Fruit fly (Drosophila melanogaster) whole organism, embryonic: ENCODE results near the gene ind.

Experiments
- CG11093 ChIP-seq: fragments of 200-800 bp; sonication (Bioruptor generic); IDR thresholded peaks from 3 replicates; pipeline ENCODE4 v1.3.6; 2022; ENCODE audit warnings: missing biosample characterization, missing genetic modification characterization
- CG12236 ChIP-seq: fragments of 200-800 bp; sonication (Bioruptor generic); optimal IDR thresholded peaks from 2 replicates; lab custom pipeline; 2016; ENCODE audit warnings: missing biosample characterization, missing genetic modification characterization
- CG13894 ChIP-seq: fragments of 200-800 bp; sonication (Bioruptor generic); optimal IDR thresholded peaks from 3 replicates; lab custom pipeline; 2018; ENCODE audit warnings: missing biosample characterization, mild to moderate bottlenecking, missing genetic modification characterization, moderate library complexity
- CG15269 ChIP-seq: fragments of 200-800 bp; sonication (Bioruptor generic); optimal IDR thresholded peaks from 2 replicates; lab custom pipeline; 2018; ENCODE audit warnings: missing biosample characterization, mild to moderate bottlenecking, missing genetic modification characterization, moderate library complexity
- CG17385 ChIP-seq: fragments of 200-800 bp; sonication (Bioruptor generic); optimal IDR thresholded peaks from 3 replicates; lab custom pipeline; 2018; ENCODE audit warnings: missing biosample characterization, mild to moderate bottlenecking, missing genetic modification characterization
- CG1792 ChIP-seq: fragments of 200-800 bp; sonication (Bioruptor generic); optimal IDR thresholded peaks from 2 replicates; lab custom pipeline; 2016; ENCODE audit warnings: missing biosample characterization, missing genetic modification characterization
- CG2889 ChIP-seq: fragments of 200-800 bp; sonication (Bioruptor generic); IDR thresholded peaks from 3 replicates; pipeline ENCODE4 v1.3.6; 2022; ENCODE audit warnings: missing biosample characterization, missing genetic modification characterization
- CG32532 ChIP-seq: fragments of 200-800 bp; sonication (Bioruptor generic); IDR thresholded peaks from 2 replicates; pipeline ENCODE4 v1.3.6; 2022; ENCODE audit warnings: missing biosample characterization, missing genetic modification characterization
- CG3726 ChIP-seq: fragments of 200-800 bp; sonication (Bioruptor generic); IDR thresholded peaks from 3 replicates; pipeline ENCODE4, ENCODE4 v1.3.6; 2022; ENCODE audit warnings: missing biosample characterization, missing genetic modification characterization
- CG3995 ChIP-seq: fragments of 200-800 bp; sonication (Bioruptor generic); optimal IDR thresholded peaks from 3 replicates; lab custom pipeline; 2016; ENCODE audit warnings: missing biosample characterization, missing genetic modification characterization
- CG4730 ChIP-seq: fragments of 200-800 bp; sonication (Bioruptor generic); IDR thresholded peaks from 2 replicates; pipeline ENCODE4 v1.3.6; 2022; ENCODE audit warnings: missing biosample characterization, missing genetic modification characterization
- CG5180 ChIP-seq: fragments of 200-800 bp; sonication (Bioruptor generic); optimal IDR thresholded peaks from 3 replicates; lab custom pipeline; 2017; ENCODE audit warnings: missing biosample characterization, missing genetic modification characterization, mild to moderate bottlenecking, moderate library complexity, missing genetic modification reagents
- CG6813 ChIP-seq: fragments of 200-800 bp; sonication (Bioruptor generic); optimal IDR thresholded peaks from 2 replicates; lab custom pipeline; 2017; ENCODE audit warnings: missing biosample characterization, missing genetic modification characterization, mild to moderate bottlenecking, moderate library complexity, missing genetic modification reagents
- CG7556 ChIP-seq: fragments of 200-800 bp; sonication (Bioruptor generic); optimal IDR thresholded peaks from 2 replicates; lab custom pipeline; 2017; ENCODE audit warnings: missing biosample characterization, mild to moderate bottlenecking, missing genetic modification characterization
- CG8765 ChIP-seq: fragments of 200-800 bp; sonication (Bioruptor generic); IDR thresholded peaks from 2 replicates; pipeline ENCODE4 v1.3.6; 2022; ENCODE audit warnings: missing biosample characterization, missing genetic modification characterization
- CG9437 ChIP-seq: fragments of 200-800 bp; sonication (Bioruptor generic); optimal IDR thresholded peaks from 2 replicates; lab custom pipeline; 2018; ENCODE audit warnings: missing biosample characterization, mild to moderate bottlenecking, missing genetic modification characterization
- CG9797 ChIP-seq: fragments of 200-800 bp; sonication (Bioruptor generic); optimal IDR thresholded peaks from 3 replicates; lab custom pipeline; 2018; ENCODE audit warnings: missing biosample characterization, mild to moderate bottlenecking, missing genetic modification characterization
- Dip3 ChIP-seq: fragments of 200-800 bp; sonication (Bioruptor generic); optimal IDR thresholded peaks from 3 replicates; lab custom pipeline; 2016; ENCODE audit warnings: missing biosample characterization, missing genetic modification characterization
- Fer2 ChIP-seq: fragments of 200-800 bp; sonication (Bioruptor generic); optimal IDR thresholded peaks from 2 replicates; lab custom pipeline; 2018; ENCODE audit warnings: missing biosample characterization, mild to moderate bottlenecking, missing genetic modification characterization, moderate library complexity
- HLHmδ ChIP-seq: fragments of 200-800 bp; sonication (Bioruptor generic); optimal IDR thresholded peaks from 2 replicates; lab custom pipeline; 2018; ENCODE audit warnings: missing biosample characterization, mild to moderate bottlenecking, missing genetic modification characterization, moderate library complexity
- Hey ChIP-seq: fragments of 200-800 bp; sonication (Bioruptor generic); optimal IDR thresholded peaks from 3 replicates; lab custom pipeline; 2018; ENCODE audit warnings: missing biosample characterization, mild to moderate bottlenecking, missing genetic modification characterization
- Hmx ChIP-seq: fragments of 200-800 bp; sonication (Bioruptor generic); optimal IDR thresholded peaks from 2 replicates; lab custom pipeline; 2016; ENCODE audit warnings: missing biosample characterization, missing genetic modification characterization
- Hr78 ChIP-seq, 2 experiments: fragments of 200-800 bp in 1 of 2; fragments of >200 bp in 1 of 2; sonication (Bioruptor generic) in 1 of 2; optimal IDR thresholded peaks; 2 replicates each; lab custom pipeline; 2017 to 2019; ENCODE audit warnings: missing biosample characterization in 2 of 2, missing genetic modification characterization in 2 of 2, mild to moderate bottlenecking in 1 of 2, moderate library complexity in 1 of 2
- Hsf ChIP-seq: fragments of 200-800 bp; sonication (Bioruptor generic); optimal IDR thresholded peaks from 3 replicates; lab custom pipeline; 2016; ENCODE audit warnings: missing biosample characterization, missing genetic modification characterization
- Lpt ChIP-seq: fragments of >200 bp; optimal IDR thresholded peaks from 2 replicates; lab custom pipeline; 2018; ENCODE audit warnings: missing biosample characterization, missing genetic modification characterization
- Neu2 ChIP-seq: fragments of 200-800 bp; sonication (Bioruptor generic); optimal IDR thresholded peaks from 3 replicates; lab custom pipeline; 2016; ENCODE audit warnings: missing biosample characterization, missing genetic modification characterization, borderline replicate concordance
- Taf1 ChIP-seq: fragments of 200-800 bp; sonication (Bioruptor generic); IDR thresholded peaks from 2 replicates; pipeline ENCODE4 v1.3.6; 2022; ENCODE audit warnings: missing biosample characterization, missing genetic modification characterization
- Tbp ChIP-seq: fragments of >200 bp; optimal IDR thresholded peaks from 2 replicates; lab custom pipeline; 2018; ENCODE audit warnings: missing biosample characterization, missing genetic modification characterization
- Xbp1 ChIP-seq: fragments of 200-800 bp; sonication (Bioruptor generic); optimal IDR thresholded peaks from 3 replicates; lab custom pipeline; 2016; ENCODE audit warnings: missing biosample characterization, mild to moderate bottlenecking, missing genetic modification characterization
- al ChIP-seq: fragments of 200-800 bp; sonication (Bioruptor generic); IDR thresholded peaks from 2 replicates; pipeline ENCODE4 v1.3.6; 2022; ENCODE audit warnings: missing biosample characterization, missing genetic modification characterization
- br ChIP-seq: fragments of >200 bp; optimal IDR thresholded peaks from 2 replicates; lab custom pipeline; 2017
- caup ChIP-seq: fragments of 200-800 bp; sonication (Bioruptor generic); optimal IDR thresholded peaks from 3 replicates; lab custom pipeline; 2017; ENCODE audit warnings: missing biosample characterization, mild to moderate bottlenecking, missing genetic modification characterization, moderate library complexity; ENCODE audit not compliant: severe bottlenecking
- crc ChIP-seq: fragments of 200-800 bp; sonication (Bioruptor generic); optimal IDR thresholded peaks from 2 replicates; lab custom pipeline; 2016; ENCODE audit warnings: missing biosample characterization, missing genetic modification characterization
- fd102C ChIP-seq: fragments of 200-800 bp; sonication (Bioruptor generic); optimal IDR thresholded peaks from 2 replicates; lab custom pipeline; 2018; ENCODE audit warnings: missing biosample characterization, mild to moderate bottlenecking, missing genetic modification characterization, moderate library complexity
- ftz-f1 ChIP-seq: fragments of 200-800 bp; sonication (Bioruptor generic); optimal IDR thresholded peaks from 2 replicates; lab custom pipeline; 2016; ENCODE audit warnings: missing biosample characterization, missing genetic modification characterization
- gro ChIP-seq: fragments of 200-800 bp; sonication (Bioruptor generic); optimal IDR thresholded peaks from 2 replicates; lab custom pipeline; 2016; ENCODE audit warnings: missing biosample characterization, missing genetic modification characterization
- inv ChIP-seq: fragments of 200-800 bp; sonication (Bioruptor generic); IDR thresholded peaks from 2 replicates; pipeline ENCODE4 v1.3.6; 2022; ENCODE audit warnings: missing biosample characterization, missing genetic modification characterization; ENCODE audit not compliant: partially characterized antibody
- klu ChIP-seq: fragments of 200-800 bp; sonication (Bioruptor generic); IDR thresholded peaks from 2 replicates; pipeline ENCODE4 v1.3.6; 2022; ENCODE audit warnings: missing biosample characterization, missing genetic modification characterization
- lmd ChIP-seq: fragments of 200-800 bp; sonication (Bioruptor generic); IDR thresholded peaks from 2 replicates; pipeline ENCODE4 v1.3.6; 2022; ENCODE audit warnings: missing biosample characterization, missing genetic modification characterization
- nerfin-1 ChIP-seq: fragments of 200-800 bp; sonication (Bioruptor generic); optimal IDR thresholded peaks from 3 replicates; lab custom pipeline; 2019; ENCODE audit warnings: missing biosample characterization, mild to moderate bottlenecking, missing genetic modification characterization, moderate library complexity
- pb ChIP-seq: fragments of 200-800 bp; sonication (Bioruptor generic); optimal IDR thresholded peaks from 3 replicates; lab custom pipeline; 2016; ENCODE audit warnings: missing biosample characterization, missing genetic modification characterization
- pum ChIP-seq: fragments of 200-800 bp; sonication (Bioruptor generic); optimal IDR thresholded peaks from 2 replicates; lab custom pipeline; 2016; ENCODE audit warnings: missing biosample characterization, missing genetic modification characterization
- scrt ChIP-seq: fragments of 200-800 bp; sonication (Bioruptor generic); optimal IDR thresholded peaks from 2 replicates; lab custom pipeline; 2018; ENCODE audit warnings: missing biosample characterization, mild to moderate bottlenecking, missing genetic modification characterization, moderate library complexity
- sisA ChIP-seq: fragments of 200-800 bp; sonication (Bioruptor generic); IDR thresholded peaks from 2 replicates; pipeline ENCODE4 v1.3.6; 2022; ENCODE audit warnings: missing biosample characterization, missing genetic modification characterization
- slbo ChIP-seq: fragments of 200-800 bp; sonication (Bioruptor generic); IDR thresholded peaks from 2 replicates; pipeline ENCODE4 v1.3.6; 2022; ENCODE audit warnings: missing biosample characterization, missing genetic modification characterization
- tap ChIP-seq: fragments of 200-800 bp; optimal IDR thresholded peaks from 3 replicates; lab custom pipeline; 2019; ENCODE audit warnings: missing biosample characterization, mild to moderate bottlenecking, missing genetic modification characterization, moderate library complexity
- tup ChIP-seq: fragments of 200-800 bp; sonication (Bioruptor generic); optimal IDR thresholded peaks from 2 replicates; lab custom pipeline; 2016; ENCODE audit warnings: missing biosample characterization, mild to moderate bottlenecking, missing genetic modification characterization, moderate library complexity
- vvl ChIP-seq: fragments of 200-800 bp; sonication (Bioruptor generic); IDR thresholded peaks from 2 replicates; pipeline ENCODE4 v1.3.6; 2022; ENCODE audit warnings: missing biosample characterization, missing genetic modification characterization
- wek ChIP-seq: fragments of 200-800 bp; sonication (Bioruptor generic); optimal IDR thresholded peaks from 3 replicates; lab custom pipeline; 2018; ENCODE audit warnings: missing biosample characterization, mild to moderate bottlenecking, missing genetic modification characterization, moderate library complexity
- zen ChIP-seq: fragments of 200-800 bp; sonication (Bioruptor generic); optimal IDR thresholded peaks from 3 replicates; lab custom pipeline; 2018; ENCODE audit warnings: missing biosample characterization, mild to moderate bottlenecking, missing genetic modification characterization, moderate library complexity

Gene ind

DNA sequence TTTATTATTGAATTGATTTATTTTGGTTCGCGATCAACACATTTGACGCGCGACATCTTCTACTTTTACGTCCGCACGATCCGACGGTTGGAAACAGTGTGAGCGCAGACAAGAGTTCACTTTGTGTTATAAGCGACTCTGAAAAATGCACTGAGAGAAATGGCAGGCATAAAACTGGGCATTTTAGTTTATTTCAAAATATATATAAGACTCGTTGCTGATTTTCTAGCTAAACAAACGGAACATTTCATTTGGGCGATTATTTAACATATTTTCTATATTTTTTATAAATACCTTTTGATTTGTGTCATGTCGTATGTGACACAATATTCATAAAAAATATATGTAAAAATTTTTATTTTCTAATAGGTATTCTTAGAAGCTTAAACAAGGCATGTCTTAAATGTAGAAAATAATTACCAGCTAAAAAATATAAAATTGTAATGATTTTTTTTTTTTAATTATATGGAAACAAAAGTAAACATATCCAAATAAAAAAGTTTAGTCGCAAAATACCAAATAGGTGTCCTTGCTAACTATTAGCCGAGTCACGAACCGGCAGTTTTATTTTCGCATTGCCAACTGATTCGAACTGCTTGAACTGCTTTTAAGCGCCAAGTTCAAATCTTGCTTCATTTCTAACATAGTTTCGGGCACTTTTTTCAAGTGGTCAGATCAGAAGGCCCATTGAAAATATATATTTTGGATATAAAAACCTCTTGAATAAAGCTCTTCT lies 29.6 kb downstream of the ind start, which contains the start of gene Reck (continued):
- TF ChIP-seq fd102C, result no peak
- peak; percentile 70 for TF ChIP-seq CG8765
- TF ChIP-seq Dip3 (GFP tag; lab: Kevin White, UChicago), result peak; percentile 21
- peak; percentile 93 for TF ChIP-seq vvl (GFP tag; lab: Robert Waterston, UW)
- TF ChIP-seq CG7556 (GFP tag; lab: Kevin White, UChicago), result peak; percentile 76
- TF ChIP-seq CG2889 (GFP tag; lab: Robert Waterston, UW), result peak; percentile 54; the same call in 2 of the 3 replicates
- TF ChIP-seq zen (tag; lab: Kevin White, UChicago), result peak; percentile 81
- peak; percentile 3 for TF ChIP-seq CG1792 (GFP tag; lab: Kevin White, UChicago)
- no peak for TF ChIP-seq br (lab: Kevin White, UChicago)
- TF ChIP-seq Hey (tag; lab: Kevin White, UChicago), result no peak
- no peak for TF ChIP-seq pb (GFP tag; lab: Kevin White, UChicago)
- no peak for TF ChIP-seq wek (GFP tag; lab: Kevin White, UChicago)
- peak; percentile 70 for TF ChIP-seq Hsf (GFP tag; lab: Kevin White, UChicago)
- peak; percentile 56 for TF ChIP-seq tup (GFP tag; lab: Kevin White, UChicago)
- TF ChIP-seq CG5180 (GFP tag; lab: Kevin White, UChicago), result peak; percentile 72
- TF ChIP-seq lmd (GFP tag; lab: Robert Waterston, UW), result peak; percentile 69
- peak; percentile 54 for TF ChIP-seq Fer2 (tag; lab: Kevin White, UChicago)
- TF ChIP-seq CG15269 (tag; lab: Kevin White, UChicago), result peak; percentile 83
- no peak for TF ChIP-seq klu
- TF ChIP-seq CG12236 (GFP tag; lab: Kevin White, UChicago), result no peak
- TF ChIP-seq inv (GFP tag; lab: Robert Waterston, UW), result no peak
- no peak for TF ChIP-seq Lpt
- peak; percentile 84 for TF ChIP-seq sisA (GFP tag; lab: Robert Waterston, UW)
- TF ChIP-seq CG6813 (GFP tag; lab: Kevin White, UChicago), result peak; percentile 86
- peak; percentile 78 for TF ChIP-seq nerfin-1 (tag; lab: Kevin White, UChicago)
- TF ChIP-seq al (GFP tag; lab: Robert Waterston, UW), result peak; percentile 74
- TF ChIP-seq CG3995 (GFP tag; lab: Kevin White, UChicago), result no peak
- TF ChIP-seq slbo, result peak; percentile 77
- no peak for TF ChIP-seq Neu2 (GFP tag; lab: Kevin White, UChicago)
- peak; percentile 25 for TF ChIP-seq CG13894 (tag; lab: Kevin White, UChicago)
- TF ChIP-seq CG17385 (GFP tag; lab: Kevin White, UChicago), result peak; percentile 77
- peak; percentile 80; the same call in 1 of the 2 replicates for TF ChIP-seq CG32532 (GFP tag; lab: Robert Waterston, UW)
- peak; percentile 10 for TF ChIP-seq HLHmδ (GFP tag; lab: Kevin White, UChicago)
- peak; percentile 83 for TF ChIP-seq caup
- peak; percentile 26 for TF ChIP-seq CG9797 (GFP tag; lab: Kevin White, UChicago)
- peak; percentile 87 for TF ChIP-seq tap (tag; lab: Kevin White, UChicago)
- no peak for TF ChIP-seq Hmx
- peak in 1 of 2 experiments; percentile 54 for TF ChIP-seq Hr78 (GFP tag; optimal IDR thresholded peaks at IDR 0.05; lab: Kevin White, UChicago)
- TF ChIP-seq Taf1 (GFP tag; lab: Robert Waterston, UW), result no peak
- TF ChIP-seq CG11093 (GFP tag; lab: Robert Waterston, UW), result no peak
- no peak for TF ChIP-seq ftz-f1 (GFP tag; lab: Kevin White, UChicago)
- 0 out of 3 replicates have a peak, but pooled peaks have one; percentile 9 for TF ChIP-seq CG3726 (GFP tag; lab: Robert Waterston, UW)
- TF ChIP-seq Tbp, result no peak
- peak; percentile 47 for TF ChIP-seq pum (GFP tag; lab: Kevin White, UChicago)
- TF ChIP-seq gro (GFP tag; lab: Kevin White, UChicago), result no peak
- TF ChIP-seq CG4730 (GFP tag; lab: Robert Waterston, UW), result peak; percentile 74
- TF ChIP-seq crc (GFP tag; lab: Kevin White, UChicago), result peak; percentile 13
- TF ChIP-seq CG9437, result peak; percentile 62
- TF ChIP-seq Xbp1 (GFP tag; lab: Kevin White, UChicago), result peak; percentile 87
- TF ChIP-seq scrt (GFP tag; lab: Kevin White, UChicago), result peak; percentile 74
